Fruit fly (Drosophila melanogaster) whole organism, embryonic: ENCODE data around the gene CG15306.

Source experiments
- Adf1 ChIP-seq: fragments of 200-800 bp; sonication (Bioruptor generic); IDR thresholded peaks from 2 replicates; pipeline ENCODE4 v1.3.6; 2022; ENCODE audit warnings: missing biosample characterization, missing genetic modification characterization
- Aef1 ChIP-seq: fragments of 200-800 bp; sonication (Bioruptor generic); IDR thresholded peaks from 3 replicates; pipeline ENCODE4 v1.3.6; 2022; ENCODE audit warnings: missing biosample characterization, missing genetic modification characterization
- Asciz ChIP-seq: fragments of 200-800 bp; sonication (Bioruptor generic); optimal IDR thresholded peaks from 2 replicates; lab custom pipeline; 2017; ENCODE audit warnings: missing biosample characterization, mild to moderate bottlenecking, missing genetic modification characterization, missing genetic modification reagents
- CG11560 ChIP-seq: fragments of 200-800 bp; sonication (Bioruptor generic); IDR thresholded peaks from 3 replicates; pipeline ENCODE4 v1.3.6; 2022; ENCODE audit warnings: missing biosample characterization, missing genetic modification characterization
- CG1233 ChIP-seq: fragments of 200-800 bp; sonication (Bioruptor generic); optimal IDR thresholded peaks from 4 replicates; lab custom pipeline; 2018; ENCODE audit warnings: missing biosample characterization, mild to moderate bottlenecking, missing genetic modification characterization
- CG15269 ChIP-seq: fragments of 200-800 bp; sonication (Bioruptor generic); optimal IDR thresholded peaks from 2 replicates; lab custom pipeline; 2018; ENCODE audit warnings: missing biosample characterization, mild to moderate bottlenecking, missing genetic modification characterization, moderate library complexity
- CG1603 ChIP-seq: fragments of 200-800 bp; sonication (Bioruptor generic); optimal IDR thresholded peaks from 2 replicates; lab custom pipeline; 2019; ENCODE audit warnings: missing biosample characterization, mild to moderate bottlenecking, missing genetic modification characterization, moderate library complexity
- CG1647 ChIP-seq: fragments of 200-800 bp; sonication (Bioruptor generic); optimal IDR thresholded peaks from 3 replicates; lab custom pipeline; 2016; ENCODE audit warnings: missing biosample characterization, missing genetic modification characterization
- CG16813 ChIP-seq: fragments of 200-800 bp; sonication (Bioruptor generic); IDR thresholded peaks from 3 replicates; pipeline ENCODE4 v1.3.6; 2022; ENCODE audit warnings: missing biosample characterization, missing genetic modification characterization; ENCODE audit not compliant: partially characterized antibody
- CG17612 ChIP-seq: fragments of 200-800 bp; sonication (Bioruptor generic); IDR thresholded peaks from 2 replicates; pipeline ENCODE4 v1.3.6; 2022; ENCODE audit warnings: missing biosample characterization, missing genetic modification characterization
- CG17912 ChIP-seq: fragments of 200-800 bp; sonication (Bioruptor generic); optimal IDR thresholded peaks from 2 replicates; lab custom pipeline; 2018; ENCODE audit warnings: missing biosample characterization, mild to moderate bottlenecking, missing genetic modification characterization
- CG30403 ChIP-seq: fragments of 200-800 bp; sonication (Bioruptor generic); optimal IDR thresholded peaks from 3 replicates; lab custom pipeline; 2016; ENCODE audit warnings: missing biosample characterization, missing genetic modification characterization
- CG32767 ChIP-seq: fragments of 200-800 bp; sonication (Bioruptor generic); IDR thresholded peaks from 2 replicates; pipeline ENCODE4 v1.3.6; 2022; ENCODE audit warnings: missing biosample characterization, missing genetic modification characterization
- CG33557 ChIP-seq: fragments of 200-800 bp; sonication (Bioruptor generic); optimal IDR thresholded peaks from 2 replicates; lab custom pipeline; 2019; ENCODE audit warnings: missing biosample characterization, mild to moderate bottlenecking, missing genetic modification characterization, moderate library complexity
- CG6683 ChIP-seq: fragments of 200-800 bp; sonication (Bioruptor generic); optimal IDR thresholded peaks from 2 replicates; lab custom pipeline; 2017; ENCODE audit warnings: missing biosample characterization, mild to moderate bottlenecking, missing genetic modification characterization, missing genetic modification reagents
- CG6689 ChIP-seq: fragments of 200-800 bp; sonication (Bioruptor generic); IDR thresholded peaks from 2 replicates; pipeline ENCODE4 v1.3.6; 2022; ENCODE audit warnings: missing biosample characterization, missing genetic modification characterization
- CG8765 ChIP-seq: fragments of 200-800 bp; sonication (Bioruptor generic); IDR thresholded peaks from 2 replicates; pipeline ENCODE4 v1.3.6; 2022; ENCODE audit warnings: missing biosample characterization, missing genetic modification characterization
- CG9437 ChIP-seq: fragments of 200-800 bp; sonication (Bioruptor generic); optimal IDR thresholded peaks from 2 replicates; lab custom pipeline; 2018; ENCODE audit warnings: missing biosample characterization, mild to moderate bottlenecking, missing genetic modification characterization
- CG9817 ChIP-seq: fragments of 200-800 bp; sonication (Bioruptor generic); optimal IDR thresholded peaks from 2 replicates; lab custom pipeline; 2018; ENCODE audit warnings: missing biosample characterization, mild to moderate bottlenecking, missing genetic modification characterization, moderate library complexity
- CHES-1-like ChIP-seq: fragments of 200-800 bp; sonication (Bioruptor generic); optimal IDR thresholded peaks from 2 replicates; lab custom pipeline; 2016; ENCODE audit warnings: missing biosample characterization, missing genetic modification characterization
- Chrac-16 ChIP-seq: fragments of 200-800 bp; sonication (Bioruptor generic); optimal IDR thresholded peaks from 3 replicates; lab custom pipeline; 2016; ENCODE audit warnings: missing biosample characterization, missing genetic modification characterization
- CoRest ChIP-seq: fragments of 200-800 bp; sonication (Bioruptor generic); optimal IDR thresholded peaks from 3 replicates; lab custom pipeline; 2018; ENCODE audit warnings: missing biosample characterization, mild to moderate bottlenecking, missing genetic modification characterization, moderate library complexity
- D ChIP-seq, 2 experiments: fragments of 200-800 bp in 1 of 2; fragments of >200 bp in 1 of 2; sonication (Bioruptor generic) in 1 of 2; optimal IDR thresholded peaks; 2 replicates in 1 of 2; 3 replicates in 1 of 2; lab custom pipeline; 2017; ENCODE audit warnings: mild to moderate bottlenecking in 1 of 2, missing biosample characterization in 1 of 2, missing genetic modification characterization in 1 of 2, missing genetic modification reagents in 1 of 2
- D19A ChIP-seq: fragments of 200-800 bp; optimal IDR thresholded peaks from 3 replicates; lab custom pipeline; 2019; ENCODE audit warnings: missing biosample characterization, mild to moderate bottlenecking, missing genetic modification characterization, moderate library complexity
- Dad ChIP-seq: fragments of 200-800 bp; sonication (Bioruptor generic); optimal IDR thresholded peaks from 3 replicates; lab custom pipeline; 2016; ENCODE audit warnings: missing biosample characterization, missing genetic modification characterization
- Dek ChIP-seq: fragments of 200-800 bp; sonication (Bioruptor generic); optimal IDR thresholded peaks from 3 replicates; lab custom pipeline; 2019; ENCODE audit warnings: missing biosample characterization, mild to moderate bottlenecking, missing genetic modification characterization, moderate library complexity
- Dfd ChIP-seq, 2 experiments: fragments of >200 bp; optimal IDR thresholded peaks; 2 replicates each; lab custom pipeline; 2017; ENCODE audit warnings: missing biosample characterization in 2 of 2, missing genetic modification characterization in 2 of 2
- Hmr ChIP-seq: fragments of 200-800 bp; sonication (Bioruptor generic); optimal IDR thresholded peaks from 3 replicates; lab custom pipeline; 2017; ENCODE audit warnings: mild to moderate bottlenecking, missing biosample characterization, missing genetic modification reagents, missing genetic modification characterization
- Hmx ChIP-seq: fragments of 200-800 bp; sonication (Bioruptor generic); optimal IDR thresholded peaks from 2 replicates; lab custom pipeline; 2016; ENCODE audit warnings: missing biosample characterization, missing genetic modification characterization
- Kr ChIP-seq: fragments of 200-800 bp; sonication (Bioruptor generic); optimal IDR thresholded peaks from 2 replicates; lab custom pipeline; 2017; ENCODE audit warnings: missing biosample characterization, mild to moderate bottlenecking, missing genetic modification characterization
- Poxn ChIP-seq: fragments of 200-800 bp; sonication (Bioruptor generic); IDR thresholded peaks from 2 replicates; pipeline ENCODE4 v1.3.6; 2022; ENCODE audit warnings: missing biosample characterization, missing genetic modification characterization
- Rx ChIP-seq: fragments of 200-800 bp; sonication (Bioruptor generic); IDR thresholded peaks from 2 replicates; pipeline ENCODE4 v1.3.6; 2022; ENCODE audit warnings: missing biosample characterization, missing genetic modification characterization
- Six4 ChIP-seq: fragments of 200-800 bp; sonication (Bioruptor generic); optimal IDR thresholded peaks from 2 replicates; lab custom pipeline; 2016; ENCODE audit warnings: missing biosample characterization, missing genetic modification characterization
- bowl ChIP-seq: fragments of 200-800 bp; sonication (Bioruptor generic); IDR thresholded peaks from 2 replicates; pipeline ENCODE4 v1.3.6; 2022; ENCODE audit warnings: missing biosample characterization, missing genetic modification characterization
- dan ChIP-seq: fragments of 200-800 bp; sonication (Bioruptor generic); IDR thresholded peaks from 2 replicates; pipeline ENCODE4 v1.3.6; 2022; ENCODE audit warnings: missing biosample characterization, missing genetic modification characterization
- disco-r ChIP-seq: fragments of 200-800 bp; sonication (Bioruptor generic); optimal IDR thresholded peaks from 2 replicates; lab custom pipeline; 2016; ENCODE audit warnings: missing biosample characterization, missing genetic modification characterization
- ewg ChIP-seq: fragments of 200-800 bp; sonication (Bioruptor generic); optimal IDR thresholded peaks from 3 replicates; lab custom pipeline; 2017; ENCODE audit warnings: mild to moderate bottlenecking, missing biosample characterization, missing genetic modification reagents, missing genetic modification characterization
- ind ChIP-seq: fragments of 200-800 bp; sonication (Bioruptor generic); optimal IDR thresholded peaks from 3 replicates; lab custom pipeline; 2016; ENCODE audit warnings: missing biosample characterization, missing genetic modification characterization
- org-1 ChIP-seq: fragments of 200-800 bp; sonication (Bioruptor generic); optimal IDR thresholded peaks from 2 replicates; lab custom pipeline; 2017; ENCODE audit warnings: missing biosample characterization, missing genetic modification characterization
- pho ChIP-seq: fragments of 200-800 bp; sonication (Bioruptor generic); optimal IDR thresholded peaks from 2 replicates; lab custom pipeline; 2016; ENCODE audit warnings: missing biosample characterization, missing genetic modification characterization
- pnt ChIP-seq: fragments of 200-800 bp; sonication (Bioruptor generic); optimal IDR thresholded peaks from 3 replicates; lab custom pipeline; 2016; ENCODE audit warnings: missing biosample characterization, missing genetic modification characterization
- row ChIP-seq: fragments of 200-800 bp; sonication (Bioruptor generic); IDR thresholded peaks from 3 replicates; pipeline ENCODE4 v1.3.6; 2022; ENCODE audit warnings: missing biosample characterization, missing genetic modification characterization
- sob ChIP-seq: fragments of 200-800 bp; sonication (Bioruptor generic); IDR thresholded peaks from 2 replicates; pipeline ENCODE4 v1.3.6; 2022; ENCODE audit warnings: missing biosample characterization, missing genetic modification characterization
- sug ChIP-seq: fragments of 200-800 bp; optimal IDR thresholded peaks from 2 replicates; lab custom pipeline; 2019; ENCODE audit warnings: missing biosample characterization, mild to moderate bottlenecking, missing genetic modification characterization, moderate library complexity
- tap ChIP-seq: fragments of 200-800 bp; optimal IDR thresholded peaks from 3 replicates; lab custom pipeline; 2019; ENCODE audit warnings: missing biosample characterization, mild to moderate bottlenecking, missing genetic modification characterization, moderate library complexity
- trh ChIP-seq: fragments of 200-800 bp; sonication (Bioruptor generic); optimal IDR thresholded peaks from 2 replicates; lab custom pipeline; 2016; ENCODE audit warnings: missing biosample characterization, missing genetic modification characterization
- tx ChIP-seq: fragments of 200-800 bp; sonication (Bioruptor generic); optimal IDR thresholded peaks from 2 replicates; lab custom pipeline; 2016; ENCODE audit warnings: missing biosample characterization, missing genetic modification characterization

Gene CG15306

dm6 chrX:10362557-10363366 lies 31.1 kb upstream of the CG15306 start (continued):
- TF ChIP-seq D19A (tag; lab: Kevin White, UChicago) (peak; percentile 12), sob (GFP tag; lab: Robert Waterston, UW) (no peak), CG17612 (no peak), CG1603 (peak; percentile 2), CHES-1-like (GFP tag; lab: Kevin White, UChicago) (peak; percentile 15), CG9437 (peak; percentile 56), CG6683 (no peak), Poxn (no peak), Dek (no peak), CG15269 (tag; lab: Kevin White, UChicago) (peak; percentile 11), sug (tag; lab: Kevin White, UChicago) (no peak), D (optimal IDR thresholded peaks at IDR 0.05; lab: Kevin White, UChicago) (no peak), D (GFP tag; optimal IDR thresholded peaks at IDR 0.05; lab: Kevin White, UChicago) (peak; percentile 27), CG8765 (GFP tag; lab: Robert Waterston, UW) (no peak), ind (GFP tag; lab: Kevin White, UChicago) (peak; percentile 37), trh (GFP tag; lab: Kevin White, UChicago) (no peak), CG1233 (GFP tag; lab: Kevin White, UChicago) (peak; percentile 11), Hmx (GFP tag; lab: Kevin White, UChicago) (peak; percentile 13), Asciz (GFP tag; lab: Kevin White, UChicago) (peak; percentile 16), Dfd (GFP tag; optimal IDR thresholded peaks at IDR 0.05; lab: Kevin White, UChicago) (no peak), CG33557 (GFP tag; lab: Kevin White, UChicago) (no peak), Hmr (GFP tag; lab: Kevin White, UChicago) (peak; percentile 5), CG17912 (GFP tag; lab: Kevin White, UChicago) (no peak), CG9817 (no peak), org-1 (peak; percentile 24), CG16813 (no peak), disco-r (GFP tag; lab: Kevin White, UChicago) (peak; percentile 36), Aef1 (GFP tag; lab: Robert Waterston, UW) (no peak), tap (tag; lab: Kevin White, UChicago) (no peak), dan (GFP tag; lab: Robert Waterston, UW) (no peak), Kr (GFP tag; lab: Kevin White, UChicago) (no peak), tx (peak; percentile 12), pho (GFP tag; lab: Kevin White, UChicago) (no peak), CG6689 (0 out of 2 replicates have a peak, but pooled peaks have one; percentile 16), pnt (no peak), row (GFP tag; lab: Robert Waterston, UW) (peak; percentile 35; the same call in 2 of the 3 replicates), CoRest (tag; lab: Kevin White, UChicago) (peak; percentile 42), Six4 (GFP tag; lab: Kevin White, UChicago) (peak; percentile 2), Dad (GFP tag; lab: Kevin White, UChicago) (no peak), CG11560 (tag; lab: Robert Waterston, UW) (no peak), ewg (peak; percentile 21), bowl (GFP tag; lab: Robert Waterston, UW) (no peak), Adf1 (GFP tag; lab: Robert Waterston, UW) (no peak), Chrac-16 (GFP tag; lab: Kevin White, UChicago) (peak; percentile 32), CG30403 (GFP tag; lab: Kevin White, UChicago) (peak; percentile 64), Rx (GFP tag; lab: Robert Waterston, UW) (no peak), CG1647 (no peak), CG32767 (no peak)
- TF ChIP-seq, all 482 proteins: peak for 117
